Fruit fly (Drosophila melanogaster): ENCODE data around the gene CG15739.
A peak's percentile ranks its signal among the peaks of the same experiment; 100 is the strongest.

CG15739 gene

DNA sequence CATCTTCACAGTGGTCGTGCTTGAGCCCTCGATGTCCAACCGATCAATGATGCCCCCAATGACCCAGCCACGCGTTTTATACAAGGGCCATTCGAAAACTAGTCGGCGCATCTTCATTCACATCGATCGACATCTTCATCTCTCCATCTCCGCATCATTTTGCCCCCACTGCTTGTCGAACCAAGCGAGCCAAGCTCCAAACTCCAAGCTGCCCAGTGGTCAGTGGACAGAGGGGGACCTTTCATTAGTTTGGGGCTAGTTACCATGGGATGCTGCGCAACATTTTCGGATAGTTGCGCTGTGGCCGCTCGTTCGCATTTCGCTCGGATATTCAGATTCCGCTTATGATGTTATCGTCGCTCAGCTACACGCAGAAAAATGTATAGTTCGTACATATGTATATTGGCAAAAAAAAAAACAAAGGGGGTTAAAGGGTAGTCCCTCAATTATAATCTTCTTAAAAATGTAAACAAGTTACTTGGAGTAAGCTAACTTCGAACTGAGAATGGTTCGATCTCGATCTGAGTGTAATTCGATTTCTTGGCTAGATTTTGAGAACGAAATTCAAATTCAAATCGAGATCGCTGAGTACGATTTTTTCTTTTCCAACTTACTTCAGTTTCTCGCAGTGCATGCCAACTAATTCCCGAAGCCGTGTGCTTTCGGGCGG, 26.9 kb upstream of the CG15739 start, which contains the start of gene CG15740:
Gene CG15740, minus strand, starts transcription at position 51 of the 670 bp plus-strand sequence.
- TF ChIP-seq CrebA (GFP tag; optimal IDR thresholded peaks at IDR 0.05; ENCODE audit: borderline replicate concordance) (no peak), sv (GFP tag; optimal IDR thresholded peaks at IDR 0.05) (no peak), foxo (GFP tag; optimal IDR thresholded peaks at IDR 0.05) (no peak), jim (GFP tag; optimal IDR thresholded peaks at IDR 0.05) (no peak), ey (GFP tag; optimal IDR thresholded peaks at IDR 0.05) (no peak), br (GFP tag; optimal IDR thresholded peaks at IDR 0.05) (no peak), Sp1 (GFP tag; optimal IDR thresholded peaks at IDR 0.05) (no peak), woc (GFP tag; optimal IDR thresholded peaks at IDR 0.05) (no peak), dmrt93B (GFP tag; optimal IDR thresholded peaks at IDR 0.05) (no peak), Jra (GFP tag; optimal IDR thresholded peaks at IDR 0.05) (no peak), rgr (GFP tag; optimal IDR thresholded peaks at IDR 0.05) (no peak), pan (optimal IDR thresholded peaks at IDR 0.05) (no peak), Mio (GFP tag; optimal IDR thresholded peaks at IDR 0.05) (no peak), HLH106 (tag; optimal IDR thresholded peaks at IDR 0.05) (no peak), Hnf4 (GFP tag; optimal IDR thresholded peaks at IDR 0.05) (no peak), GATAd (GFP tag; optimal IDR thresholded peaks at IDR 0.05) (no peak), lola (GFP tag; optimal IDR thresholded peaks at IDR 0.05) (no peak), Rel (GFP tag; optimal IDR thresholded peaks at IDR 0.05) (no peak), Rel (tag; optimal IDR thresholded peaks at IDR 0.05) (no peak)

- TF ChIP-seq ey (GFP tag; optimal IDR thresholded peaks at IDR 0.05) (no peak), dsf (GFP tag; optimal IDR thresholded peaks at IDR 0.05; ENCODE audit: borderline replicate concordance) (no peak)
These were observed 24.4 kb upstream of the CG15739 start for dm6 chrX:11848507-11849264.

DNA sequence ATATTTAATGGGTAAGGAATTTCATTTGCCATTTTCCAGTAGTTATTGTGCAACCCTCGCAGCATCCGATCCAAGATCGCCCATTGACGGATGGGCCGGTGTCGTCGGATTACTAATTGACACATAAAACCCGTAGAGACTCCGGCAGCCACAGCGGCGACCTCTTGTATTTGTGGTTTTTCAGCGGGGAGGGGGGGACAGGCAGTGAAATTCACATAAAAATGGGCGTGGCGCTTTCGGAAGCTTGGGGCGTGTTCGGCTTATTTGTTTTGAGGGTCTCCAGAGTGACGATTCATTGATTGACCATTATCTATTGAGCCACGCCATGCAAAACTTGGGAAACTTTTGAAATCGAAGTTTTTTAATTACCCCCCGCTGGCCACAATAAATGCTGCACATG, 23.9 kb upstream of the CG15739 start:
- TF ChIP-seq pan (optimal IDR thresholded peaks at IDR 0.05) (no peak), ey (GFP tag; optimal IDR thresholded peaks at IDR 0.05) (no peak), Dif (GFP tag; optimal IDR thresholded peaks at IDR 0.05; ENCODE audit: partially characterized antibody) (no peak)

dm6 chrX:11852310-11852709, 20.8 kb upstream of the CG15739 start, which contains the start of gene p24-1:
TSS of gene p24-1 (minus strand) at chrX:11852530.
- TF ChIP-seq lola (GFP tag; optimal IDR thresholded peaks at IDR 0.05): no peak
- TF ChIP-seq Myc (optimal IDR thresholded peaks at IDR 0.05): peak; percentile 21
- peak; percentile 53 for TF ChIP-seq br (GFP tag; optimal IDR thresholded peaks at IDR 0.05)
- TF ChIP-seq HLH106 (tag; optimal IDR thresholded peaks at IDR 0.05): peak; percentile 36
- TF ChIP-seq h (GFP tag; optimal IDR thresholded peaks at IDR 0.05): peak; percentile 73
- no peak for TF ChIP-seq Abd-B (GFP tag; optimal IDR thresholded peaks at IDR 0.05)
- TF ChIP-seq pan (optimal IDR thresholded peaks at IDR 0.05): no peak
- TF ChIP-seq Sp1 (GFP tag; optimal IDR thresholded peaks at IDR 0.05): peak; percentile 33
- TF ChIP-seq Hr78 (GFP tag; optimal IDR thresholded peaks at IDR 0.05): no peak
- no peak for TF ChIP-seq Mio (GFP tag; optimal IDR thresholded peaks at IDR 0.05)
- peak; percentile 55 for TF ChIP-seq Jra (GFP tag; optimal IDR thresholded peaks at IDR 0.05)
- peak; percentile 25 for TF ChIP-seq CG32264 (GFP tag; optimal IDR thresholded peaks at IDR 0.05)
- peak; percentile 91 for TF ChIP-seq Hr83 (GFP tag; optimal IDR thresholded peaks at IDR 0.05; ENCODE audit: poor library complexity, severe bottlenecking)
- TF ChIP-seq rgr (GFP tag; optimal IDR thresholded peaks at IDR 0.05): peak; percentile 75
- peak; percentile 24 for TF ChIP-seq sv (GFP tag; optimal IDR thresholded peaks at IDR 0.05)
- TF ChIP-seq psq (GFP tag; optimal IDR thresholded peaks at IDR 0.05): peak; percentile 50
- TF ChIP-seq Hnf4 (GFP tag; optimal IDR thresholded peaks at IDR 0.05): peak; percentile 86
- TF ChIP-seq ey (GFP tag; optimal IDR thresholded peaks at IDR 0.05): peak; percentile 41
- peak in 1 of 2 experiments; percentile 69 for TF ChIP-seq foxo (GFP tag; optimal IDR thresholded peaks at IDR 0.05)
- TF ChIP-seq usp (GFP tag; optimal IDR thresholded peaks at IDR 0.05): no peak
- peak; percentile 36 for TF ChIP-seq fru (GFP tag; optimal IDR thresholded peaks at IDR 0.05)
- TF ChIP-seq Rel (GFP tag; optimal IDR thresholded peaks at IDR 0.05): no peak
- TF ChIP-seq Rel (tag; optimal IDR thresholded peaks at IDR 0.05): peak; percentile 54
- TF ChIP-seq OdsH (GFP tag; optimal IDR thresholded peaks at IDR 0.05): peak; percentile 34
- TF ChIP-seq dmrt93B (GFP tag; optimal IDR thresholded peaks at IDR 0.05): peak; percentile 29
